Worm (Caenorhabditis elegans): ENCODE measurements around the gene F20D6.11.

F20D6.11 gene

DNA sequence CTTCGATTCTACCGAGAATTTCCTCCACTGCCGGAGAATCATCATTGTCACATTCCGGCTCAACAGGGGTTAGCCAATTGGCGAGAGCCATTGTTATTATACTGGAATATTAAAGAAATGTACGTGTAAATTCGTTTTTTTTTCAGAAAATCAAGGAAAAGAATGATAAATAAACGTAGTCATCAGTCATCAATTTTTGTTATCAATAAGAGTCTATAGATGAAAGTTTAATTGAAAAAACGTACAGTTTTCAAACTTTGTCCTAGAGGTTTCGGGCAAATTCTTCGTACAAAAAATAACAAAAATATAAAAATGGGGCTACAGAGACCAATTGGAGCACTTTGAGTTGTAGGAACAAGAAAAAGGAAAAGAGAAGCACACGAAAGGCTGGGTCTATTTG is at the start of gene F20D6.11:
F20D6.11 (minus strand) TSS at position 101 of the 400 bp plus-strand sequence.
- TF ChIP-seq Y5F2A.4 (GFP tag; optimal IDR thresholded peaks at IDR 0.05) = no peak
- TF ChIP-seq hlh-11 (tag; optimal IDR thresholded peaks at IDR 0.05) = peak; percentile 5
- TF ChIP-seq daf-16 (GFP tag; optimal IDR thresholded peaks at IDR 0.05) = no peak
- peak; percentile 19 for TF ChIP-seq daf-16 (tag; optimal IDR thresholded peaks at IDR 0.05)

- 0 out of 2 replicates have a peak, but pooled peaks have one; percentile 33 for TF ChIP-seq F26F4.8 (GFP tag; conservative IDR thresholded peaks at IDR 0.05)
- no peak for TF ChIP-seq unc-39 (tag; optimal IDR thresholded peaks at IDR 0.05)
- TF ChIP-seq hlh-30 (tag; optimal IDR thresholded peaks at IDR 0.05; ENCODE audit: insufficient read depth) = peak; percentile 48
- peak; percentile 5 for TF ChIP-seq mxl-3 (GFP tag; optimal IDR thresholded peaks at IDR 0.05)
- TF ChIP-seq hif-1 (tag; optimal IDR thresholded peaks at IDR 0.05) = no peak
- peak; percentile 53 for TF ChIP-seq T20F7.1 (GFP tag; optimal IDR thresholded peaks at IDR 0.05)
- TF ChIP-seq nhr-77 (tag; optimal IDR thresholded peaks at IDR 0.05) = no peak
- TF ChIP-seq nhr-237 (tag; optimal IDR thresholded peaks at IDR 0.05) = no peak
- TF ChIP-seq nhr-102 (tag; optimal IDR thresholded peaks at IDR 0.05) = no peak
- TF ChIP-seq nhr-41 (GFP tag; IDR thresholded peaks at IDR 0.05) = peak; percentile 46; the same call in 1 of the 2 replicates
- TF ChIP-seq ztf-11 (tag; optimal IDR thresholded peaks at IDR 0.05) = no peak
- no peak for TF ChIP-seq zfp-3 (GFP tag; conservative IDR thresholded peaks at IDR 0.05)
- no peak for TF ChIP-seq madf-9 (GFP tag; conservative IDR thresholded peaks at IDR 0.05)
- no peak for TF ChIP-seq tra-1 (GFP tag; IDR thresholded peaks at IDR 0.05)
- no peak for TF ChIP-seq Y105C5A.15 (GFP tag; IDR thresholded peaks at IDR 0.05)
- TF ChIP-seq ces-1 (GFP tag; optimal IDR thresholded peaks at IDR 0.05) = no peak
- 0 out of 2 replicates have a peak, but pooled peaks have one; percentile 65 for TF ChIP-seq daf-19 (GFP tag; conservative IDR thresholded peaks at IDR 0.05)
- TF ChIP-seq attf-4 (tag; optimal IDR thresholded peaks at IDR 0.05) = no peak
- TF ChIP-seq hlh-11 (tag; optimal IDR thresholded peaks at IDR 0.05) = peak; percentile 79
- no peak for TF ChIP-seq nhr-10 (tag; optimal IDR thresholded peaks at IDR 0.05)
- TF ChIP-seq lin-29 (GFP tag; IDR thresholded peaks at IDR 0.05) = no peak
- TF ChIP-seq lin-13 (GFP tag; optimal IDR thresholded peaks at IDR 0.05) = peak; percentile 72
- no peak for TF ChIP-seq F44E2.7 (GFP tag; IDR thresholded peaks at IDR 0.05)
- no peak for TF ChIP-seq dmd-9 (GFP tag; IDR thresholded peaks at IDR 0.05)
- TF ChIP-seq fos-1 (tag; optimal IDR thresholded peaks at IDR 0.05) = no peak
- TF ChIP-seq zag-1 (tag; optimal IDR thresholded peaks at IDR 0.05) = no peak
- TF ChIP-seq cey-2 (tag; optimal IDR thresholded peaks at IDR 0.05; ENCODE audit: borderline replicate concordance, insufficient read depth) = no peak
- peak; percentile 36; the same call in 1 of the 2 replicates for TF ChIP-seq arid-1 (GFP tag; conservative IDR thresholded peaks at IDR 0.05)
- peak; percentile 69 for TF ChIP-seq F10B5.3 (tag; optimal IDR thresholded peaks at IDR 0.05)
- peak; percentile 62; the same call in 1 of the 2 replicates for TF ChIP-seq ceh-44 (GFP tag; IDR thresholded peaks at IDR 0.05)
- TF ChIP-seq zfp-2 (tag; optimal IDR thresholded peaks at IDR 0.05) = no peak
- peak; percentile 51; the same call in 1 of the 2 replicates for TF ChIP-seq lin-1 (GFP tag; IDR thresholded peaks at IDR 0.05)
- peak; percentile 87 for TF ChIP-seq mes-2 (tag; optimal IDR thresholded peaks at IDR 0.05; ENCODE audit: poor library complexity, severe bottlenecking)
- peak; percentile 16 for TF ChIP-seq R02D3.7 (tag; optimal IDR thresholded peaks at IDR 0.05)
- TF ChIP-seq dmd-6 (GFP tag; IDR thresholded peaks at IDR 0.05) = peak; percentile 41
- TF ChIP-seq nhr-48 (tag; optimal IDR thresholded peaks at IDR 0.05) = peak; percentile 73
- TF ChIP-seq ZK337.2 (GFP tag; IDR thresholded peaks at IDR 0.05) = no peak
- peak in 1 of 2 experiments; percentile 65 for TF ChIP-seq lsy-2 (tag; optimal IDR thresholded peaks at IDR 0.05)
- TF ChIP-seq lir-3 (tag; optimal IDR thresholded peaks at IDR 0.05) = no peak
- no peak for TF ChIP-seq set-16 (GFP tag; IDR thresholded peaks at IDR 0.05)
- no peak for TF ChIP-seq lin-39 (tag; optimal IDR thresholded peaks at IDR 0.05)
- TF ChIP-seq saeg-2 (GFP tag; IDR thresholded peaks at IDR 0.05) = no peak
- 0 out of 2 replicates have a peak, but pooled peaks have one; percentile 22 for TF ChIP-seq vab-7 (GFP tag; IDR thresholded peaks at IDR 0.05)
- peak; percentile 91 for TF ChIP-seq snpc-4 (tag; optimal IDR thresholded peaks at IDR 0.05)
These were observed 48.6 kb upstream of the F20D6.11 start for ce11 chrV:8247311-8248105.

Measured in whole organism, L4 larva.